Fruit fly (Drosophila melanogaster): Measurements from ENCODE around the gene CG13654.
A peak's percentile ranks its signal among the peaks of the same experiment; 100 is the strongest.

Gene CG13654

dm6 chr3R:25221203-25221807, 21.7 kb downstream of the CG13654 start, which contains the start of gene Alg9:
Gene Alg9, plus strand, starts transcription at chr3R:25221589.
- TF ChIP-seq Ets98B (GFP tag; IDR thresholded peaks at IDR 0.05), result no peak
- no peak for TF ChIP-seq D1 (tag; optimal IDR thresholded peaks at IDR 0.05)
- no peak for TF ChIP-seq CG9948 (tag; optimal IDR thresholded peaks at IDR 0.05)
- TF ChIP-seq Snoo (tag; optimal IDR thresholded peaks at IDR 0.05), result no peak
- TF ChIP-seq CG12605 (GFP tag; IDR thresholded peaks at IDR 0.05), result no peak
- TF ChIP-seq CG32121 (GFP tag; IDR thresholded peaks at IDR 0.05), result no peak
- TF ChIP-seq CG8301 (tag; optimal IDR thresholded peaks at IDR 0.05), result no peak
- TF ChIP-seq CG8159 (tag; optimal IDR thresholded peaks at IDR 0.05), result no peak
- TF ChIP-seq CG4496 (GFP tag; IDR thresholded peaks at IDR 0.05), result no peak
- TF ChIP-seq CG17806 (tag; optimal IDR thresholded peaks at IDR 0.05), result no peak
- TF ChIP-seq EcR (GFP tag; optimal IDR thresholded peaks at IDR 0.05), result no peak
- TF ChIP-seq CG14655 (GFP tag; optimal IDR thresholded peaks at IDR 0.05), result no peak

dm6 chr3R:25225483-25225882, 25.9 kb downstream of the CG13654 start:
- TF ChIP-seq CG8159 (tag; optimal IDR thresholded peaks at IDR 0.05) (no peak), CG8301 (tag; optimal IDR thresholded peaks at IDR 0.05) (no peak), CG12605 (GFP tag; IDR thresholded peaks at IDR 0.05) (no peak), Ets98B (GFP tag; IDR thresholded peaks at IDR 0.05) (no peak), gl (tag; optimal IDR thresholded peaks at IDR 0.05) (no peak), CG14655 (GFP tag; optimal IDR thresholded peaks at IDR 0.05) (no peak), CG10348 (GFP tag; IDR thresholded peaks at IDR 0.05) (no peak), CG17806 (tag; optimal IDR thresholded peaks at IDR 0.05) (no peak), CG9948 (tag; optimal IDR thresholded peaks at IDR 0.05) (no peak), rn (GFP tag; IDR thresholded peaks at IDR 0.05) (no peak), CG15710 (tag; optimal IDR thresholded peaks at IDR 0.05) (no peak)

- peak; percentile 91 for TF ChIP-seq CG15710 (tag; optimal IDR thresholded peaks at IDR 0.05)
- peak; percentile 54 for TF ChIP-seq rn (GFP tag; IDR thresholded peaks at IDR 0.05)
- no peak for TF ChIP-seq EcR (GFP tag; optimal IDR thresholded peaks at IDR 0.05)
- peak; percentile 56 for TF ChIP-seq fd96Ca (GFP tag; IDR thresholded peaks at IDR 0.05)
- peak; percentile 93 for TF ChIP-seq Pif1A (GFP tag; optimal IDR thresholded peaks at IDR 0.05)
- peak; percentile 94 for TF ChIP-seq CG8301 (tag; optimal IDR thresholded peaks at IDR 0.05)
- peak; percentile 49 for TF ChIP-seq CG12605 (GFP tag; IDR thresholded peaks at IDR 0.05)
- TF ChIP-seq CG8159 (tag; optimal IDR thresholded peaks at IDR 0.05), result peak; percentile 92
- TF ChIP-seq gl (tag; optimal IDR thresholded peaks at IDR 0.05), result peak; percentile 68
- 0 out of 2 replicates have a peak, but pooled peaks have one; percentile 7 for TF ChIP-seq CG10348 (GFP tag; IDR thresholded peaks at IDR 0.05)
- peak; percentile 92 for TF ChIP-seq CG9948 (tag; optimal IDR thresholded peaks at IDR 0.05)
- TF ChIP-seq CG13204 (GFP tag; optimal IDR thresholded peaks at IDR 0.05), result peak; percentile 67
- peak; percentile 97 for TF ChIP-seq CG14655 (GFP tag; optimal IDR thresholded peaks at IDR 0.05)
- peak; percentile 84 for TF ChIP-seq CG17806 (tag; optimal IDR thresholded peaks at IDR 0.05)
- peak; percentile 82 for TF ChIP-seq CG34367 (tag; optimal IDR thresholded peaks at IDR 0.05)
- TF ChIP-seq CG4496 (GFP tag; IDR thresholded peaks at IDR 0.05), result peak; percentile 76; the same call in 2 of the 3 replicates
- TF ChIP-seq Ets98B (GFP tag; IDR thresholded peaks at IDR 0.05), result peak; percentile 64
- peak; percentile 92 for TF ChIP-seq Snoo (tag; optimal IDR thresholded peaks at IDR 0.05)
- peak; percentile 71; the same call in 1 of the 2 replicates for TF ChIP-seq CG32121 (GFP tag; IDR thresholded peaks at IDR 0.05)
- TF ChIP-seq D1 (tag; optimal IDR thresholded peaks at IDR 0.05), result peak; percentile 73
- TF ChIP-seq Pif1B (GFP tag; optimal IDR thresholded peaks at IDR 0.05), result peak; percentile 90
Measured at dm6 chr3R:25232271-25232989, 32.8 kb downstream of the CG13654 start, which contains the start of gene Cad96Cb. Gene Cad96Cb, minus strand, starts transcription at chr3R:25232321.

dm6 chr3R:25235362-25235761, 35.7 kb downstream of the CG13654 start, which contains the start of gene Sil1:
Gene Sil1, minus strand, starts transcription at chr3R:25235529.
- TF ChIP-seq Pif1B (GFP tag; optimal IDR thresholded peaks at IDR 0.05), result no peak
- no peak for TF ChIP-seq Snoo (tag; optimal IDR thresholded peaks at IDR 0.05)
- no peak for TF ChIP-seq CG10348 (GFP tag; IDR thresholded peaks at IDR 0.05)
- TF ChIP-seq Ets98B (GFP tag; IDR thresholded peaks at IDR 0.05), result no peak
- no peak for TF ChIP-seq CG4496 (GFP tag; IDR thresholded peaks at IDR 0.05)
- no peak for TF ChIP-seq CG17806 (tag; optimal IDR thresholded peaks at IDR 0.05)
- TF ChIP-seq CG14655 (GFP tag; optimal IDR thresholded peaks at IDR 0.05), result no peak
- TF ChIP-seq CG34367 (tag; optimal IDR thresholded peaks at IDR 0.05), result no peak
- no peak for TF ChIP-seq fd96Ca (GFP tag; IDR thresholded peaks at IDR 0.05)
- TF ChIP-seq CG32121 (GFP tag; IDR thresholded peaks at IDR 0.05), result no peak
- TF ChIP-seq CG8301 (tag; optimal IDR thresholded peaks at IDR 0.05), result no peak
- TF ChIP-seq CG15710 (tag; optimal IDR thresholded peaks at IDR 0.05), result no peak
- no peak for TF ChIP-seq gl (tag; optimal IDR thresholded peaks at IDR 0.05)
- no peak for TF ChIP-seq rn (GFP tag; IDR thresholded peaks at IDR 0.05)
- no peak for TF ChIP-seq CG13204 (GFP tag; optimal IDR thresholded peaks at IDR 0.05)

dm6 chr3R:25236121-25236520, 36.5 kb downstream of the CG13654 start:
- TF ChIP-seq CG8159 (tag; optimal IDR thresholded peaks at IDR 0.05) (no peak), fd96Ca (GFP tag; IDR thresholded peaks at IDR 0.05) (no peak)

- TF ChIP-seq CG4496 (GFP tag; IDR thresholded peaks at IDR 0.05) (no peak), CG12605 (GFP tag; IDR thresholded peaks at IDR 0.05) (no peak), Ets98B (GFP tag; IDR thresholded peaks at IDR 0.05) (no peak), EcR (GFP tag; optimal IDR thresholded peaks at IDR 0.05) (peak; percentile 81)
Measured at dm6 chr3R:25237314-25237713, 37.7 kb downstream of the CG13654 start, which contains the start of gene Jhbp7. Gene Jhbp7, plus strand, starts transcription at chr3R:25237614.

All from whole organism, pupa.